Worm (Caenorhabditis elegans): ENCODE data around the gene F55C5.10.

DNA sequence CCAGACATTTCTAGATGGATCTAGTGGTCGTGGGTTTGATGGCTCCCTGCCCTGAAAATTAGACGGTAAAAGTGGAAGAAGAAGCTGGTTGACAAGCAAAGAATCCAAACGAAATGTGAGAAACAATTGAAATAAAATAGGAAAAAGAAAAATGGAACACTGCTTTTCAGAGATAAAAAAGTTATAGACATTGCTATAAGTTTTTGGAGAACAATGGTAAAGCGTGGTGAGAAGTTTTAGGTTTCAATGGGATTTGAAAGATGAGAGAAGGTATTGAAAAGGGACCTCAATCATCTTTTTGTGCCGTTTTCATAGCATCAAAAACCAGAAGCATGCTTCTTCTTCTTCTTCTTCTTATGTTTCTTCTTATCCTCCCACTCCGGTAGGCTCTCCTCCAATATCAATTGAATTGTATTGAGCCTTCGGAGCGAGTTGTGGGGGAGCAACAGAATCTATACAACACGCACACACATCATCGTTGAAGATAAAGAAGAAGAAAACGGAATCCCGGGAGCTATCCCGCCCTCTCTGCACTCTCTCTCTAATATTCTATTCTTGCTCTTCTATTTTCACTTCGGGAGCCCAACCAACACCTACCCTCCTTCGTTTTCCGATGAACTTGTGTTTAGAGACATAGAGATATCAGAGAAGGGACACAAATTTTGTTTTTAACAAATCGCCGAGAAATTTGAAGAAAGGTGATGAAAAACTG is 48.8 kb upstream of the F55C5.10 start, which contains the start of gene myo-3:
- no peak for TF ChIP-seq blmp-1 (tag; optimal IDR thresholded peaks at IDR 0.05; ENCODE audit: insufficient read depth)
- peak; percentile 28 for TF ChIP-seq nhr-129 (tag; optimal IDR thresholded peaks at IDR 0.05)
- TF ChIP-seq lin-11 (tag; optimal IDR thresholded peaks at IDR 0.05) = no peak
- no peak for TF ChIP-seq nhr-77 (tag; optimal IDR thresholded peaks at IDR 0.05)
- TF ChIP-seq ceh-16 (tag; optimal IDR thresholded peaks at IDR 0.05) = no peak
- TF ChIP-seq fos-1 (tag; optimal IDR thresholded peaks at IDR 0.05) = no peak
- TF ChIP-seq gmeb-1 (tag; optimal IDR thresholded peaks at IDR 0.05) = no peak
- no peak for TF ChIP-seq skn-1 (tag; optimal IDR thresholded peaks at IDR 0.05)
- TF ChIP-seq nhr-12 (tag; optimal IDR thresholded peaks at IDR 0.05) = no peak

Data from whole organism, L2 larva.